Fruit fly (Drosophila melanogaster) whole organism, pupa: ENCODE data around the gene Rbf.

Experiments used
- CG12605 ChIP-seq: fragments of 200-800 bp; sonication (Bioruptor generic); IDR thresholded peaks from 2 replicates; pipeline ENCODE4 v1.3.6; 2022; ENCODE audit warnings: missing biosample characterization, missing genetic modification characterization
- CG15710 ChIP-seq: fragments of 200-800 bp; sonication (Bioruptor generic); optimal IDR thresholded peaks from 2 replicates; lab custom pipeline; 2018; ENCODE audit warnings: missing biosample characterization, mild to moderate bottlenecking, missing genetic modification characterization, moderate library complexity
- CG32121 ChIP-seq: fragments of 200-800 bp; sonication (Bioruptor generic); IDR thresholded peaks from 2 replicates; pipeline ENCODE4 v1.3.6; 2022; ENCODE audit warnings: missing biosample characterization, missing genetic modification characterization
- CG8159 ChIP-seq: fragments of 200-800 bp; sonication (Bioruptor generic); optimal IDR thresholded peaks from 3 replicates; lab custom pipeline; 2018; ENCODE audit warnings: missing biosample characterization, mild to moderate bottlenecking, missing genetic modification characterization, moderate library complexity
- CG8301 ChIP-seq: fragments of 200-800 bp; sonication (Bioruptor generic); optimal IDR thresholded peaks from 2 replicates; lab custom pipeline; 2018; ENCODE audit warnings: missing biosample characterization, mild to moderate bottlenecking, missing genetic modification characterization
- EcR ChIP-seq: fragments of 200-800 bp; sonication (Bioruptor generic); optimal IDR thresholded peaks from 3 replicates; lab custom pipeline; 2019; ENCODE audit warnings: missing biosample characterization, missing genetic modification characterization, mild to moderate bottlenecking, moderate library complexity, missing genetic modification reagents
- Ets98B ChIP-seq: fragments of 200-800 bp; sonication (Bioruptor generic); IDR thresholded peaks from 2 replicates; pipeline ENCODE4 v1.3.6; 2022; ENCODE audit warnings: missing biosample characterization, missing genetic modification characterization
- Pif1A ChIP-seq: fragments of 200-800 bp; sonication (Bioruptor generic); optimal IDR thresholded peaks from 3 replicates; lab custom pipeline; 2016; ENCODE audit warnings: missing biosample characterization, missing genetic modification characterization
- Pif1B ChIP-seq: fragments of 200-800 bp; sonication (Bioruptor generic); optimal IDR thresholded peaks from 3 replicates; lab custom pipeline; 2016; ENCODE audit warnings: missing biosample characterization, missing genetic modification characterization
- Snoo ChIP-seq: fragments of 200-800 bp; sonication (Bioruptor generic); optimal IDR thresholded peaks from 3 replicates; lab custom pipeline; 2017; ENCODE audit warnings: missing biosample characterization, mild to moderate bottlenecking, missing genetic modification characterization, inconsistent platforms
- gl ChIP-seq: fragments of 200-800 bp; sonication (Bioruptor generic); optimal IDR thresholded peaks from 2 replicates; lab custom pipeline; 2018; ENCODE audit warnings: missing biosample characterization, mild to moderate bottlenecking, missing genetic modification characterization
- rn ChIP-seq: fragments of 200-800 bp; sonication (Bioruptor generic); IDR thresholded peaks from 2 replicates; pipeline ENCODE4 v1.3.6; 2022; ENCODE audit warnings: missing biosample characterization, missing genetic modification characterization

DNA sequence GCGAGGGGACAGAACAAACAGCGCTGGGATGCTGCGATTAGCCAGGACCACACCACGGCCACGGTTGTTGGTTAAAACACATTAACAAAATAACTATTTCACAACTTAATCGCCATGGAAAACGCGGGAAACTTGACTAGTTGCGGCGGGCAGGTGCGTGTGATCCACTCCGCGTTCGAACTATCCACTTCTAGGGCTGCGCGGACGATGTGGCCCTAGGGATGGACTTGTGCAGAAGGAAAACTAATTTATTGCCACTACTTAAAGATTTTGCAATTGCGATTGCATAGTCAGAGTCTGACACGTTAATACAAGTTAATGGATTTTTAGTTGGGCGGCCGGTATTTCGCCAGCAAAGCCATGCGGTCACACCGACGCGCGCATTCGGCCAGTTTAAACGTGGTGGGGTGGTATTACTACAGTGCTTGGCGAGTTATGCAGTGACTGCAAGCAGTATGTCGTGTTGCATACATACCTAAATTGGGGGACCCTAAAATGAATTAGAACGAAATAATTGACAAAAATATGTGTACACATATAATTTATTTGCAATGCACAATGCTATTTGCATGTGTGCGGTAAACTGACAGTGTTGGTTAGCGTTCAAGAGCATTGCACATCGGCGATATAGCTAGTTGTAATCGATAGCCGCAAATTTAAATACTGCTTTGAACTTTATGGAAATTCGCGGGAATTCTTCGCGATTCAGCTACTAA, at the start of gene Rbf:
- TF ChIP-seq EcR (GFP tag; lab: Kevin White, UChicago) (no peak), Pif1B (GFP tag; lab: Kevin White, UChicago) (no peak), rn (GFP tag; lab: Robert Waterston, UW) (no peak), CG32121 (GFP tag; lab: Robert Waterston, UW) (no peak), Pif1A (no peak), CG8301 (tag; lab: Kevin White, UChicago) (no peak), gl (tag; lab: Kevin White, UChicago) (no peak), Snoo (tag; lab: Kevin White, UChicago) (no peak), Ets98B (GFP tag; lab: Robert Waterston, UW) (no peak), CG15710 (tag; lab: Kevin White, UChicago) (no peak), CG12605 (GFP tag; lab: Robert Waterston, UW) (no peak), CG8159 (no peak)
